Fruit fly (Drosophila melanogaster): ENCODE measurements around the gene AkhR.

AkhR gene

DNA sequence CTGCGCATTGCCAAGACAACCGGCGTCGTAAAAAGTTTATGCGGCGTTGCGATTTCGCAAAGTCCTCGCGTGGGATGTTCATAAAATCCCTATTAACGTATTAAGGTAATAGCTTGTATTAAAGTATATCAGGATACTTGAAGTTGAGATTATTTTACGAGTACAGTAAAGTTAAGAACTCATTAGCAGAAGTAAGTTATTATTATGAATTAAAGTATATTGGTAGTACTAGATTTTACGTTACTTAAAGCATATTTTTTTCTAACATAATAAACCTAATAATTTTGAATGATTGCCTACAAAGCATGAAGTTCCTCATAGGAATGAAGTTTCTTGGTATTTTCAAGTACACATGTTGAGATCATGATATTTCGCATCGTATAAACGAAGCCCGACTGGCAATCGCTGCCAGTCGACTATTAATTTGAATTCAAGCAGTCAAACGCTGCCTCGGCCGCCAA, 22.2 kb downstream of the AkhR start (continued):
- TF ChIP-seq CG31388 (GFP tag; optimal IDR thresholded peaks at IDR 0.05), result no peak
- no peak for TF ChIP-seq CG13123 (GFP tag; optimal IDR thresholded peaks at IDR 0.05)
- TF ChIP-seq Abd-B (GFP tag; optimal IDR thresholded peaks at IDR 0.05), result peak; percentile 34
- peak; percentile 36 for TF ChIP-seq CG6854 (GFP tag; optimal IDR thresholded peaks at IDR 0.05)
- peak; percentile 70 for TF ChIP-seq CG31441 (GFP tag; IDR thresholded peaks at IDR 0.05)
- TF ChIP-seq zfh2 (GFP tag; optimal IDR thresholded peaks at IDR 0.05), result peak; percentile 0
- TF ChIP-seq CG14667 (GFP tag; IDR thresholded peaks at IDR 0.05), result no peak
- no peak for TF ChIP-seq CG9876 (GFP tag; optimal IDR thresholded peaks at IDR 0.05)
- TF ChIP-seq tup (GFP tag; optimal IDR thresholded peaks at IDR 0.05), result no peak
- TF ChIP-seq Hmx (GFP tag; optimal IDR thresholded peaks at IDR 0.05), result no peak
- no peak for TF ChIP-seq Oaz (GFP tag; IDR thresholded peaks at IDR 0.05)
- TF ChIP-seq CG8924 (tag; optimal IDR thresholded peaks at IDR 0.05), result peak; percentile 72
- TF ChIP-seq Ravus (GFP tag; IDR thresholded peaks at IDR 0.05), result no peak
- TF ChIP-seq Dbx (GFP tag; IDR thresholded peaks at IDR 0.05), result no peak
- peak; percentile 27 for TF ChIP-seq tin (GFP tag; optimal IDR thresholded peaks at IDR 0.05)
- no peak for TF ChIP-seq CG7357 (GFP tag; IDR thresholded peaks at IDR 0.05)
- TF ChIP-seq NFAT (GFP tag; IDR thresholded peaks at IDR 0.05), result no peak
- no peak for TF ChIP-seq CG34224 (GFP tag; IDR thresholded peaks at IDR 0.05; ENCODE audit: partially characterized antibody)
- TF ChIP-seq ro (GFP tag; IDR thresholded peaks at IDR 0.05), result no peak
- no peak for TF ChIP-seq Dad (GFP tag; optimal IDR thresholded peaks at IDR 0.05)
- no peak for TF ChIP-seq sima (GFP tag; optimal IDR thresholded peaks at IDR 0.05)
- TF ChIP-seq lab (GFP tag; optimal IDR thresholded peaks at IDR 0.05), result peak; percentile 9
- TF ChIP-seq Camta (GFP tag; optimal IDR thresholded peaks at IDR 0.05), result no peak
- TF ChIP-seq trh (GFP tag; optimal IDR thresholded peaks at IDR 0.05), result no peak
- TF ChIP-seq CG3726 (GFP tag; IDR thresholded peaks at IDR 0.05), result no peak
- no peak for TF ChIP-seq CG17912 (GFP tag; optimal IDR thresholded peaks at IDR 0.05)
- no peak for TF ChIP-seq CG1529 (GFP tag; optimal IDR thresholded peaks at IDR 0.05)
- no peak for TF ChIP-seq CG43689 (GFP tag; IDR thresholded peaks at IDR 0.05)
- no peak for TF ChIP-seq tx (GFP tag; optimal IDR thresholded peaks at IDR 0.05)
- no peak for TF ChIP-seq jing (GFP tag; optimal IDR thresholded peaks at IDR 0.05)
- TF ChIP-seq Dip2 (GFP tag; IDR thresholded peaks at IDR 0.05), result no peak
- TF ChIP-seq CG2199 (GFP tag; IDR thresholded peaks at IDR 0.05), result no peak
- TF ChIP-seq sim (GFP tag; IDR thresholded peaks at IDR 0.05), result no peak
- TF ChIP-seq sens-2 (GFP tag; IDR thresholded peaks at IDR 0.05), result no peak
- TF ChIP-seq CG18764 (GFP tag; optimal IDR thresholded peaks at IDR 0.05), result no peak
- TF ChIP-seq Bdp1 (GFP tag; optimal IDR thresholded peaks at IDR 0.05), result no peak
- peak; percentile 67 for TF ChIP-seq CG17829 (tag; optimal IDR thresholded peaks at IDR 0.05)
- TF ChIP-seq B-H1 (GFP tag; IDR thresholded peaks at IDR 0.05), result no peak
- TF ChIP-seq Neu2 (GFP tag; optimal IDR thresholded peaks at IDR 0.05; ENCODE audit: borderline replicate concordance), result no peak
- no peak for TF ChIP-seq tna (GFP tag; IDR thresholded peaks at IDR 0.05; ENCODE audit: partially characterized antibody)
- peak; percentile 54 for TF ChIP-seq CG12219 (GFP tag; optimal IDR thresholded peaks at IDR 0.05)
- no peak for TF ChIP-seq CG34422 (GFP tag; IDR thresholded peaks at IDR 0.05)
- TF ChIP-seq bigmax (GFP tag; optimal IDR thresholded peaks at IDR 0.05), result no peak
- no peak for TF ChIP-seq MBD-R2 (GFP tag; IDR thresholded peaks at IDR 0.05)
- TF ChIP-seq z (GFP tag; IDR thresholded peaks at IDR 0.05), result no peak
- no peak for TF ChIP-seq CG17328 (GFP tag; IDR thresholded peaks at IDR 0.05)
- no peak for TF ChIP-seq Lpt (GFP tag; optimal IDR thresholded peaks at IDR 0.05)
- TF ChIP-seq scrt (GFP tag; optimal IDR thresholded peaks at IDR 0.05), result peak; percentile 20
- TF ChIP-seq dmrt11E (tag; optimal IDR thresholded peaks at IDR 0.05), result peak; percentile 54
- no peak for TF ChIP-seq pfk (GFP tag; optimal IDR thresholded peaks at IDR 0.05)
- no peak for TF ChIP-seq Rfx (GFP tag; IDR thresholded peaks at IDR 0.05)
- TF ChIP-seq Sry-β (GFP tag; optimal IDR thresholded peaks at IDR 0.05), result no peak
- TF ChIP-seq Hr51 (GFP tag; optimal IDR thresholded peaks at IDR 0.05), result peak in 1 of 2 experiments; percentile 78

Data from whole organism, embryonic.